Worm (Caenorhabditis elegans): ENCODE data around the gene T05E12.8.

ce11 chrV:17061585-17061984 is 7.4 kb upstream of the T05E12.8 start, which contains the start of gene F28B1.9:
- no peak for TF ChIP-seq F37B4.10 (GFP tag; IDR thresholded peaks at IDR 0.05)
- TF ChIP-seq B0035.1 (tag; optimal IDR thresholded peaks at IDR 0.05): no peak
- no peak for TF ChIP-seq zim-3 (tag; optimal IDR thresholded peaks at IDR 0.05)
- TF ChIP-seq madf-3 (GFP tag; IDR thresholded peaks at IDR 0.05): no peak
- no peak for TF ChIP-seq lin-40 (tag; optimal IDR thresholded peaks at IDR 0.05)
- no peak for TF ChIP-seq C17E4.6 (GFP tag; IDR thresholded peaks at IDR 0.05)
- no peak for TF ChIP-seq nhr-27 (tag; optimal IDR thresholded peaks at IDR 0.05)
- no peak for TF ChIP-seq sdz-38 (tag; optimal IDR thresholded peaks at IDR 0.05)
